In genomic region chr3R:21642301-21642700, dm6 we compare ENCODE assay signal across 2 fruit fly cellular contexts.
TF ChIP-seq lines count a peak whose summit lies in the region.

No protein-coding gene starts in this region.

- TF ChIP-seq CTCF in whole organism, embryonic (GFP tag; optimal IDR thresholded peaks at IDR 0.05; lab: Kevin White, UChicago) = no peak

TF ChIP-seq in whole organism, embryonic, 481 proteins besides CTCF, POLR2A, EP300 and RAD21:
- no peak for TF ChIP-seq prd (optimal IDR thresholded peaks at IDR 0.05; lab: Kevin White, UChicago)
- TF ChIP-seq prd (GFP tag; IDR thresholded peaks at IDR 0.05; lab: Robert Waterston, UW) = no peak
- TF ChIP-seq pfk (GFP tag; optimal IDR thresholded peaks at IDR 0.05; lab: Kevin White, UChicago) = peak; percentile 87
- TF ChIP-seq CG8089 (GFP tag; optimal IDR thresholded peaks at IDR 0.05; lab: Kevin White, UChicago) = no peak
- TF ChIP-seq Hr3 (GFP tag; optimal IDR thresholded peaks at IDR 0.05; lab: Kevin White, UChicago) = no peak
- TF ChIP-seq caup (GFP tag; optimal IDR thresholded peaks at IDR 0.05; lab: Kevin White, UChicago; ENCODE audit: severe bottlenecking) = no peak
- TF ChIP-seq CG17385 (GFP tag; optimal IDR thresholded peaks at IDR 0.05; lab: Kevin White, UChicago) = no peak
- TF ChIP-seq Asciz (GFP tag; optimal IDR thresholded peaks at IDR 0.05; lab: Kevin White, UChicago) = no peak
- TF ChIP-seq CG18011 (GFP tag; optimal IDR thresholded peaks at IDR 0.05; lab: Kevin White, UChicago) = no peak
- no peak for TF ChIP-seq NfI (GFP tag; optimal IDR thresholded peaks at IDR 0.05; lab: Kevin White, UChicago)
- no peak for TF ChIP-seq Nf-YA (GFP tag; IDR thresholded peaks at IDR 0.05; lab: Robert Waterston, UW)
- no peak for TF ChIP-seq fd3F (GFP tag; optimal IDR thresholded peaks at IDR 0.05; lab: Kevin White, UChicago)
- no peak for TF ChIP-seq MESR4 (GFP tag; optimal IDR thresholded peaks at IDR 0.05; lab: Kevin White, UChicago)
- TF ChIP-seq vnd (GFP tag; IDR thresholded peaks at IDR 0.05; lab: Robert Waterston, UW; ENCODE audit: partially characterized antibody) = no peak
- TF ChIP-seq Xbp1 (GFP tag; optimal IDR thresholded peaks at IDR 0.05; lab: Kevin White, UChicago) = no peak
- peak; percentile 97 for TF ChIP-seq pros (GFP tag; optimal IDR thresholded peaks at IDR 0.05; lab: Kevin White, UChicago)
- no peak for TF ChIP-seq sug (tag; optimal IDR thresholded peaks at IDR 0.05; lab: Kevin White, UChicago)
- TF ChIP-seq Dll (GFP tag; IDR thresholded peaks at IDR 0.05; lab: Robert Waterston, UW; ENCODE audit: partially characterized antibody) = no peak
- TF ChIP-seq CG9932 (GFP tag; IDR thresholded peaks at IDR 0.05; lab: Robert Waterston, UW) = no peak
- peak; percentile 84 for TF ChIP-seq crol (GFP tag; IDR thresholded peaks at IDR 0.05; lab: Robert Waterston, UW)
- no peak for TF ChIP-seq CG13775 (GFP tag; optimal IDR thresholded peaks at IDR 0.05; lab: Kevin White, UChicago)
- peak; percentile 57 for TF ChIP-seq kni (GFP tag; optimal IDR thresholded peaks at IDR 0.05; lab: Kevin White, UChicago)
- TF ChIP-seq CG12744 (GFP tag; optimal IDR thresholded peaks at IDR 0.05; lab: Kevin White, UChicago) = no peak
- TF ChIP-seq CG18476 (GFP tag; optimal IDR thresholded peaks at IDR 0.05; lab: Kevin White, UChicago) = no peak
- no peak for TF ChIP-seq CG34422 (GFP tag; IDR thresholded peaks at IDR 0.05; lab: Robert Waterston, UW)
- TF ChIP-seq nerfin-1 (tag; optimal IDR thresholded peaks at IDR 0.05; lab: Kevin White, UChicago) = peak; percentile 80
- no peak for TF ChIP-seq CG10431 (GFP tag; optimal IDR thresholded peaks at IDR 0.05; lab: Kevin White, UChicago)
- TF ChIP-seq ssp (GFP tag; IDR thresholded peaks at IDR 0.05; lab: Robert Waterston, UW) = no peak
- 0 out of 2 replicates have a peak, but pooled peaks have one; percentile 15 for TF ChIP-seq CG3847 (GFP tag; IDR thresholded peaks at IDR 0.05; lab: Robert Waterston, UW)
- TF ChIP-seq bcd (GFP tag; optimal IDR thresholded peaks at IDR 0.05; lab: Kevin White, UChicago) = no peak
- TF ChIP-seq Sry-δ (GFP tag; optimal IDR thresholded peaks at IDR 0.05; lab: Kevin White, UChicago) = no peak
- no peak for TF ChIP-seq mirr (GFP tag; optimal IDR thresholded peaks at IDR 0.05; lab: Kevin White, UChicago)
- no peak for TF ChIP-seq CG33557 (GFP tag; optimal IDR thresholded peaks at IDR 0.05; lab: Kevin White, UChicago)
- peak; percentile 43 for TF ChIP-seq sd (tag; optimal IDR thresholded peaks at IDR 0.05; lab: Kevin White, UChicago)
- TF ChIP-seq CG9876 (GFP tag; optimal IDR thresholded peaks at IDR 0.05; lab: Kevin White, UChicago) = no peak
- TF ChIP-seq mam (GFP tag; optimal IDR thresholded peaks at IDR 0.05; lab: Kevin White, UChicago) = no peak

TF ChIP-seq in whole organism, prepupa, 60 proteins besides CTCF, POLR2A, EP300 and RAD21:
- TF ChIP-seq Smox (GFP tag; optimal IDR thresholded peaks at IDR 0.05; lab: Kevin White, UChicago) (no peak), CG3032 (tag; optimal IDR thresholded peaks at IDR 0.05; lab: Kevin White, UChicago) (no peak), Hr4 (GFP tag; optimal IDR thresholded peaks at IDR 0.05; lab: Kevin White, UChicago) (no peak), Sox15 (GFP tag; optimal IDR thresholded peaks at IDR 0.05; lab: Kevin White, UChicago) (no peak), Eip78C (GFP tag; lab: Kevin White, UChicago) (peak; percentile 50), CG9139 (GFP tag; optimal IDR thresholded peaks at IDR 0.05; lab: Kevin White, UChicago) (no peak), CG6276 (GFP tag; optimal IDR thresholded peaks at IDR 0.05; lab: Kevin White, UChicago) (no peak), Blimp-1 (GFP tag; optimal IDR thresholded peaks at IDR 0.05; lab: Kevin White, UChicago) (no peak), CG15336 (GFP tag; IDR thresholded peaks at IDR 0.05; lab: Robert Waterston, UW) (no peak), vri (GFP tag; optimal IDR thresholded peaks at IDR 0.05; lab: Kevin White, UChicago) (no peak), spab (GFP tag; optimal IDR thresholded peaks at IDR 0.05; lab: Kevin White, UChicago) (no peak), CG6163 (GFP tag; IDR thresholded peaks at IDR 0.05; lab: Robert Waterston, UW) (0 out of 3 replicates have a peak, but pooled peaks have one; percentile 24)
TF ChIP-seq in whole organism, prepupa: peak in this region for 2.
